Worm (Caenorhabditis elegans): ENCODE measurements around the gene srlf-14.

- TF ChIP-seq elt-2 (tag; optimal IDR thresholded peaks at IDR 0.05) (no peak), snpc-4 (tag; optimal IDR thresholded peaks at IDR 0.05) (no peak), pax-3 (tag; optimal IDR thresholded peaks at IDR 0.05) (no peak), efl-1 (optimal IDR thresholded peaks at IDR 0.05) (no peak), efl-1 (GFP tag; optimal IDR thresholded peaks at IDR 0.05 in 1 of 2) (no peak), lin-39 (tag; optimal IDR thresholded peaks at IDR 0.05) (no peak), lsy-2 (tag; optimal IDR thresholded peaks at IDR 0.05) (no peak), unc-62 (GFP tag; optimal IDR thresholded peaks at IDR 0.05) (no peak), nhr-77 (tag; optimal IDR thresholded peaks at IDR 0.05) (no peak), sox-4 (tag; optimal IDR thresholded peaks at IDR 0.05) (no peak), nhr-11 (tag; optimal IDR thresholded peaks at IDR 0.05) (no peak), mep-1 (tag; optimal IDR thresholded peaks at IDR 0.05) (no peak), egl-27 (tag; optimal IDR thresholded peaks at IDR 0.05) (no peak), ceh-90 (tag; optimal IDR thresholded peaks at IDR 0.05) (no peak)
These were observed 25.4 kb downstream of the srlf-14 start, which contains the start of gene F13E9.11 for ce11 chrIV:10868629-10869251.

All from whole organism, L1 larva.